Worm (Caenorhabditis elegans) whole organism, late embryonic: ENCODE data around the gene F53C11.5.

Source experiments
- C38D4.7 ChIP-seq: fragments of 200-800 bp; sonication (Bioruptor generic); optimal IDR thresholded peaks from 2 replicates; lab custom pipeline; 2018; ENCODE audit warnings: mild to moderate bottlenecking, missing genetic modification characterization, moderate library complexity, missing compliant biosample characterization
- T23F11.4 ChIP-seq: fragments of 200-800 bp; sonication (Bioruptor generic); optimal IDR thresholded peaks from 2 replicates; lab custom pipeline; 2018; ENCODE audit warnings: mild to moderate bottlenecking, missing genetic modification characterization, missing compliant biosample characterization
- ahr-1 ChIP-seq: sonication (generic microtip); optimal IDR thresholded peaks from 2 replicates; lab custom pipeline; 2016; ENCODE audit warnings: missing genetic modification characterization, missing compliant biosample characterization
- ceh-14 ChIP-seq: sonication (generic microtip); optimal IDR thresholded peaks from 2 replicates; lab custom pipeline; 2016; ENCODE audit warnings: missing genotype, missing genetic modification characterization, missing compliant biosample characterization
- ceh-18 ChIP-seq: sonication (generic microtip); optimal IDR thresholded peaks from 2 replicates; lab custom pipeline; 2016; ENCODE audit warnings: missing genetic modification characterization, missing compliant biosample characterization
- ceh-19 ChIP-seq: fragments of 200-800 bp; sonication (Bioruptor generic); optimal IDR thresholded peaks from 2 replicates; lab custom pipeline; 2018; ENCODE audit warnings: mild to moderate bottlenecking, missing genetic modification characterization, missing compliant biosample characterization
- ceh-22 ChIP-seq: sonication (generic microtip); optimal IDR thresholded peaks from 2 replicates; lab custom pipeline; 2017; ENCODE audit warnings: missing biosample characterization, missing genetic modification characterization
- ceh-24 ChIP-seq: sonication (generic microtip); optimal IDR thresholded peaks from 2 replicates; lab custom pipeline; 2016; ENCODE audit warnings: mild to moderate bottlenecking, missing genetic modification characterization, missing compliant biosample characterization
- ceh-31 ChIP-seq: sonication (generic microtip); optimal IDR thresholded peaks from 2 replicates; lab custom pipeline; 2016; ENCODE audit warnings: missing genetic modification characterization, missing compliant biosample characterization
- ceh-48 ChIP-seq: sonication (generic microtip); optimal IDR thresholded peaks from 2 replicates; lab custom pipeline; 2016; ENCODE audit warnings: missing genetic modification characterization, inconsistent platforms, missing compliant biosample characterization
- ceh-6 ChIP-seq: fragments of 200-800 bp; sonication (Bioruptor generic); optimal IDR thresholded peaks from 2 replicates; lab custom pipeline; 2018; ENCODE audit warnings: mild to moderate bottlenecking, missing genetic modification characterization, missing compliant biosample characterization
- ceh-9 ChIP-seq: sonication (generic microtip); optimal IDR thresholded peaks from 2 replicates; lab custom pipeline; 2016; ENCODE audit warnings: mild to moderate bottlenecking, missing genetic modification characterization, inconsistent platforms, missing compliant biosample characterization
- dmd-4 ChIP-seq: sonication (generic microtip); optimal IDR thresholded peaks from 2 replicates; lab custom pipeline; 2016; ENCODE audit warnings: borderline replicate concordance, missing genetic modification characterization, missing compliant biosample characterization
- elt-2 ChIP-seq: sonication (generic microtip); optimal IDR thresholded peaks from 2 replicates; lab custom pipeline; 2016; ENCODE audit warnings: missing genetic modification reagents, missing genetic modification characterization, missing compliant biosample characterization
- elt-4 ChIP-seq: sonication (generic microtip); optimal IDR thresholded peaks from 2 replicates; lab custom pipeline; 2016; ENCODE audit warnings: missing genetic modification characterization, missing compliant biosample characterization
- ets-4 ChIP-seq: sonication (generic microtip); optimal IDR thresholded peaks from 2 replicates; lab custom pipeline; 2016; ENCODE audit warnings: missing genetic modification characterization, missing compliant biosample characterization
- eyg-1 ChIP-seq: sonication (generic microtip); optimal IDR thresholded peaks from 2 replicates; lab custom pipeline; 2016; ENCODE audit warnings: missing genotype, missing genetic modification characterization, missing compliant biosample characterization
- fax-1 ChIP-seq: sonication (generic microtip); optimal IDR thresholded peaks from 2 replicates; lab custom pipeline; 2016; ENCODE audit warnings: missing genotype, missing genetic modification characterization, missing compliant biosample characterization
- fkh-10 ChIP-seq: fragments of 150-350 bp; optimal IDR thresholded peaks from 2 replicates; lab custom pipeline; 2014; ENCODE audit warnings: missing biosample characterization, missing genetic modification reagents, missing genetic modification characterization
- fkh-6 ChIP-seq: sonication (generic microtip); optimal IDR thresholded peaks from 2 replicates; lab custom pipeline; 2016; ENCODE audit warnings: missing genetic modification characterization, missing compliant biosample characterization
- hlh-15 ChIP-seq: sonication (generic microtip); optimal IDR thresholded peaks from 2 replicates; lab custom pipeline; 2016; ENCODE audit warnings: missing genetic modification characterization, missing compliant biosample characterization
- hlh-30 ChIP-seq: sonication (generic microtip); optimal IDR thresholded peaks from 2 replicates; lab custom pipeline; 2017; ENCODE audit warnings: antibody characterized with exemption, missing genetic modification characterization, missing compliant biosample characterization; ENCODE audit not compliant: insufficient read depth
- hlh-8 ChIP-seq: sonication (generic microtip); optimal IDR thresholded peaks from 2 replicates; lab custom pipeline; 2016; ENCODE audit warnings: missing genotype, missing genetic modification characterization, missing compliant biosample characterization
- lin-11 ChIP-seq: fragments of 200-800 bp; sonication (Bioruptor generic); optimal IDR thresholded peaks from 2 replicates; lab custom pipeline; 2018; ENCODE audit warnings: mild to moderate bottlenecking, missing genetic modification characterization, missing compliant biosample characterization
- nfya-1 ChIP-seq: sonication (generic microtip); optimal IDR thresholded peaks from 2 replicates; lab custom pipeline; 2017; ENCODE audit warnings: missing genetic modification characterization, mild to moderate bottlenecking, missing compliant biosample characterization, antibody characterized with exemption, moderate library complexity
- nhr-11 ChIP-seq: fragments of 150-350 bp; optimal IDR thresholded peaks from 2 replicates; lab custom pipeline; 2014; ENCODE audit warnings: missing biosample characterization, missing genetic modification characterization
- odd-2 ChIP-seq: sonication (generic microtip); optimal IDR thresholded peaks from 2 replicates; lab custom pipeline; 2017; ENCODE audit warnings: antibody characterized with exemption, mild to moderate bottlenecking, missing genetic modification characterization, missing compliant biosample characterization
- pag-3 ChIP-seq: sonication (generic microtip); optimal IDR thresholded peaks from 2 replicates; lab custom pipeline; 2016; ENCODE audit warnings: missing compliant biosample characterization, missing genetic modification characterization, borderline replicate concordance
- pha-2 ChIP-seq: sonication (generic microtip); optimal IDR thresholded peaks from 2 replicates; lab custom pipeline; 2017; ENCODE audit warnings: mild to moderate bottlenecking, missing genetic modification characterization, missing compliant biosample characterization
- ref-2 ChIP-seq: sonication (generic microtip); optimal IDR thresholded peaks from 2 replicates; lab custom pipeline; 2016; ENCODE audit warnings: missing genetic modification characterization, missing compliant biosample characterization
- rnt-1 ChIP-seq: sonication (generic microtip); optimal IDR thresholded peaks from 2 replicates; lab custom pipeline; 2016; ENCODE audit warnings: missing genetic modification characterization, missing compliant biosample characterization
- sdc-2 ChIP-seq: sonication (generic microtip); optimal IDR thresholded peaks from 2 replicates; lab custom pipeline; 2016; ENCODE audit warnings: missing genotype, missing genetic modification characterization, missing compliant biosample characterization
- sox-4 ChIP-seq: sonication (generic microtip); optimal IDR thresholded peaks from 2 replicates; lab custom pipeline; 2017; ENCODE audit warnings: mild to moderate bottlenecking, missing genetic modification characterization, inconsistent platforms, missing compliant biosample characterization
- syd-9 ChIP-seq: sonication (generic microtip); optimal IDR thresholded peaks from 2 replicates; lab custom pipeline; 2016; ENCODE audit warnings: mild to moderate bottlenecking, missing genetic modification characterization, moderate library complexity, missing compliant biosample characterization
- tbx-2 ChIP-seq: sonication (generic microtip); optimal IDR thresholded peaks from 2 replicates; lab custom pipeline; 2016; ENCODE audit warnings: missing genetic modification characterization, missing compliant biosample characterization
- tbx-7 ChIP-seq: sonication (generic microtip); optimal IDR thresholded peaks from 2 replicates; lab custom pipeline; 2016; ENCODE audit warnings: missing genotype, missing genetic modification characterization, missing compliant biosample characterization
- unc-42 ChIP-seq: sonication (generic microtip); optimal IDR thresholded peaks from 2 replicates; lab custom pipeline; 2016; ENCODE audit warnings: missing genotype, missing genetic modification characterization, missing compliant biosample characterization
- unc-55 ChIP-seq: sonication (generic microtip); optimal IDR thresholded peaks from 2 replicates; lab custom pipeline; 2017; ENCODE audit warnings: missing biosample characterization, missing genetic modification reagents, missing genetic modification characterization
- zip-5 ChIP-seq: sonication (generic microtip); optimal IDR thresholded peaks from 2 replicates; lab custom pipeline; 2016; ENCODE audit warnings: missing genetic modification characterization, missing compliant biosample characterization

The F53C11.5 gene

ce11 chrV:13808462-13808867 lies 21.1 kb downstream of the F53C11.5 start (continued):
- TF ChIP-seq ceh-24 (tag; lab: Kevin White, UChicago), result no peak
- peak; percentile 6 for TF ChIP-seq ceh-14 (tag; lab: Kevin White, UChicago)
- TF ChIP-seq ets-4, result no peak
- no peak for TF ChIP-seq lin-11 (tag; lab: Kevin White, UChicago)
- peak; percentile 18 for TF ChIP-seq elt-2 (tag; lab: Kevin White, UChicago)
- no peak for TF ChIP-seq fkh-10 (GFP tag; lab: Kevin White, UChicago)
- TF ChIP-seq odd-2 (tag; lab: Kevin White, UChicago), result no peak
- no peak for TF ChIP-seq pha-2 (tag; lab: Kevin White, UChicago)
- peak; percentile 50 for TF ChIP-seq syd-9 (tag; lab: Kevin White, UChicago)
- TF ChIP-seq ceh-22 (tag; lab: Kevin White, UChicago), result no peak
- peak; percentile 79 for TF ChIP-seq nfya-1 (tag; lab: Kevin White, UChicago)
- TF ChIP-seq hlh-30 (tag; lab: Kevin White, UChicago), result peak; percentile 59
- TF ChIP-seq tbx-2, result peak; percentile 82
- TF ChIP-seq hlh-8, result peak; percentile 44
- TF ChIP-seq ref-2 (tag; lab: Kevin White, UChicago), result peak; percentile 75
- no peak for TF ChIP-seq elt-4 (tag; lab: Kevin White, UChicago)
- no peak for TF ChIP-seq ceh-9 (tag; lab: Kevin White, UChicago)
- TF ChIP-seq unc-42 (tag; lab: Kevin White, UChicago), result peak; percentile 53
- TF ChIP-seq nhr-11 (tag; lab: Kevin White, UChicago), result no peak
- TF ChIP-seq unc-55 (GFP tag; lab: Kevin White, UChicago), result peak; percentile 36
- TF ChIP-seq eyg-1 (tag; lab: Kevin White, UChicago), result no peak
- TF ChIP-seq ahr-1 (tag; lab: Kevin White, UChicago), result no peak
- no peak for TF ChIP-seq sox-4 (tag; lab: Kevin White, UChicago)
- TF ChIP-seq fax-1 (tag; lab: Kevin White, UChicago), result no peak
- TF ChIP-seq ceh-18 (tag; lab: Kevin White, UChicago), result peak; percentile 72
- TF ChIP-seq pag-3 (tag; lab: Kevin White, UChicago), result no peak
- TF ChIP-seq, all 69 proteins: peak for 21

ce11 chrV:13812330-13812729 lies 25.0 kb downstream of the F53C11.5 start:
- peak; percentile 68 for TF ChIP-seq unc-42 (tag; lab: Kevin White, UChicago)
- TF ChIP-seq ceh-19, result no peak
- no peak for TF ChIP-seq tbx-7

DNA sequence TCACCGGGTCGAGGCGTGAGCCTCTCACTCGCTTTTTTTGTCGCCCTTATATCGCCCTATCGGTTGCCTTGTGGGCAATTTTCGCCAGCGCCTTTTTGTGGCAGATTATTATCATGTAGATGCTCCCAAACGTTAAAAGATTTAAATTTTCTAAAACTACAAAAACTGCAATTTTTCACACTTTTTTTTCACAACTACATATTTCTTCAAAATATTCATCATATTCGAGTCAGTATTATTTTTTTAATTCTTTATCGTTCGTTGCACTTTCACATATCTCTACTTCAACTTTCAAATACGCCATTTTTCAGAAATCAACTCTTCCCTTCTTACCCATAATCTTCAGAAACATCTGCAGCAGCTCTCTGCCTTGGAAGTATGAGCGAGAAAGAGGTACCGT lies 25.6 kb downstream of the F53C11.5 start, which contains the start of gene ceh-24:
ceh-24 (plus strand) TSS at position 301 of the 400 bp plus-strand sequence.
- no peak for TF ChIP-seq ceh-14 (tag; lab: Kevin White, UChicago)

ce11 chrV:13816877-13817276 lies 29.5 kb downstream of the F53C11.5 start, which contains the start of gene F55B12.2:
Gene F55B12.2, minus strand, starts transcription at chrV:13816977.
- TF ChIP-seq ceh-6 (GFP tag; lab: Kevin White, UChicago) (no peak), pag-3 (tag; lab: Kevin White, UChicago) (no peak), C38D4.7 (no peak), unc-42 (tag; lab: Kevin White, UChicago) (no peak), elt-2 (tag; lab: Kevin White, UChicago) (no peak), sox-4 (tag; lab: Kevin White, UChicago) (no peak), tbx-7 (no peak), T23F11.4 (GFP tag; lab: Kevin White, UChicago) (no peak)
- TF ChIP-seq, all 69 proteins: peak for 0

DNA sequence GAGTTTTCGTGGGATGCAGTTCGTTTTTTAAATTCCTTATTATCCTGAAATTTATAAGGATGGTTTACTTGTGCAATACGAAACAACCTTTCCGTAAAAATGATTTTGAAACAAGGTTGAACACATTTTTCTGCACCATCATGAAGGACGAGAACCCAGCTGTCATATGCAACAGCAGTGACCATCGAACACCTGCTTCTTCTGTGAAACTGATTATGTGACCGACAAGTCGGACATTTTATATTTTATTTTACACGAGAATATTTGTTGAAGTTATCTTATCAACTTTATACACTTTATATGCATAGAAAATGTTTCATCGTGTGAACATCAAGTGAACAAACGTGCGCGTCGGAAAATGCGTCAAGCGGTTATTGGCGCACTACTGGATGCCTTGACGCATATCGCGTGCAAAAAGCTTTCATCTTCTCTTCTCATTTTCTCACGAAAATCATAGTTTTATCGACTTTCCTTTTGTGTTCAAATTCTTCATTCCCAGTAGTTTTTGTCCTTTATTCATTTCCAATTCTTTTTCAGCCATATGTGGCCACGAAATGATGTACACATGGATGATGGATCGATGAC lies 31.6 kb downstream of the F53C11.5 start, which contains the start of gene sel-10:
sel-10 (plus strand) TSS at position 538 of the 585 bp plus-strand sequence.
- TF ChIP-seq dmd-4 (no peak), ceh-31 (tag; lab: Kevin White, UChicago) (peak; percentile 33), pha-2 (tag; lab: Kevin White, UChicago) (no peak), ceh-48 (peak; percentile 7), sox-4 (tag; lab: Kevin White, UChicago) (no peak), zip-5 (no peak), elt-2 (tag; lab: Kevin White, UChicago) (peak; percentile 41), fax-1 (tag; lab: Kevin White, UChicago) (no peak), fkh-6 (no peak), lin-11 (tag; lab: Kevin White, UChicago) (no peak), sdc-2 (tag; lab: Kevin White, UChicago) (no peak), rnt-1 (peak; percentile 11), pag-3 (tag; lab: Kevin White, UChicago) (no peak), ceh-14 (tag; lab: Kevin White, UChicago) (no peak), hlh-15 (tag; lab: Kevin White, UChicago) (no peak), ahr-1 (tag; lab: Kevin White, UChicago) (no peak), nfya-1 (tag; lab: Kevin White, UChicago) (peak; percentile 25), C38D4.7 (no peak), ceh-18 (tag; lab: Kevin White, UChicago) (no peak), tbx-2 (peak; percentile 19)
